Worm (Caenorhabditis elegans): ENCODE data around the gene nlp-82.

DNA sequence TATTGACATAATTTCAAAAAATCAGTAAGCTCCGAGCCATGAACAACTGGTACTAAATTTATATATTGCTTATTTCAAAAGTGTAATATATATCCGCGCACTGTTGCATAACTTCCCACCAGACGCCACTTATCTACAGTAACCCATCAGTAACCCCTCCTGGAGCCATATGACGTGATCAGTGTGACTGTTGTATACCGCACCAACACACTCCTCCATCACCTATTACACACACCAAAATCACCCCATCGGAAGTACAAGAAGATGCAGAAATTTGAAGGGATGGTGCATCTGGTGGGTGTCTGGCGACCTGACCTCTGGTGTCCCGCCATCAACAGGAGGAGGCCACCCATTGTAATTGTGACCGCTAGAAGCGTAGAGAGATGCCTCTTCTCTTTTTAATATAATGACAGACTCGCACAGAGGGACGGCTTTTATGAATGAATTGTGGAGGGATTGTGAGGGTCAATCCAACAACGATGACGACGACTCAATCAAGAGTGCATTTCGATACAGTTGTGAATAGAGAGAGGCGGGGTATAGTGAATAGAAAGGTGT, 8.8 kb upstream of the nlp-82 start:
- TF ChIP-seq snpc-4 (tag; optimal IDR thresholded peaks at IDR 0.05) (no peak), unc-120 (tag; optimal IDR thresholded peaks at IDR 0.05; ENCODE audit: poor library complexity, severe bottlenecking) (no peak), unc-39 (tag; optimal IDR thresholded peaks at IDR 0.05) (no peak), elt-3 (tag; optimal IDR thresholded peaks at IDR 0.05) (no peak), mep-1 (tag; optimal IDR thresholded peaks at IDR 0.05) (no peak), lin-13 (tag; optimal IDR thresholded peaks at IDR 0.05) (peak; percentile 3), zip-8 (tag; optimal IDR thresholded peaks at IDR 0.05) (no peak)
